Fruit fly (Drosophila melanogaster) whole organism, embryonic: ENCODE data around the gene TwdlF.

Source experiments
- Atf-2 ChIP-seq: fragments of 200-800 bp; sonication (Bioruptor generic); optimal IDR thresholded peaks from 2 replicates; lab custom pipeline; 2016; ENCODE audit warnings: missing biosample characterization, missing genetic modification characterization
- CG11093 ChIP-seq: fragments of 200-800 bp; sonication (Bioruptor generic); IDR thresholded peaks from 3 replicates; pipeline ENCODE4 v1.3.6; 2022; ENCODE audit warnings: missing biosample characterization, missing genetic modification characterization
- CG13424 ChIP-seq: fragments of 200-800 bp; sonication (Bioruptor generic); optimal IDR thresholded peaks from 2 replicates; lab custom pipeline; 2019; ENCODE audit warnings: missing biosample characterization, mild to moderate bottlenecking, missing genetic modification characterization, moderate library complexity
- CG30431 ChIP-seq: fragments of 200-800 bp; sonication (Bioruptor generic); optimal IDR thresholded peaks from 2 replicates; lab custom pipeline; 2017; ENCODE audit warnings: missing biosample characterization, missing genetic modification characterization
- CG6654 ChIP-seq: fragments of 200-800 bp; sonication (Bioruptor generic); optimal IDR thresholded peaks from 2 replicates; lab custom pipeline; 2017; ENCODE audit warnings: missing biosample characterization, mild to moderate bottlenecking, missing genetic modification characterization
- Camta ChIP-seq: fragments of 200-800 bp; sonication (Bioruptor generic); optimal IDR thresholded peaks from 2 replicates; lab custom pipeline; 2016; ENCODE audit warnings: missing biosample characterization, missing genetic modification characterization
- HLHmδ ChIP-seq: fragments of 200-800 bp; sonication (Bioruptor generic); optimal IDR thresholded peaks from 2 replicates; lab custom pipeline; 2018; ENCODE audit warnings: missing biosample characterization, mild to moderate bottlenecking, missing genetic modification characterization, moderate library complexity
- Opbp ChIP-seq: fragments of 200-800 bp; sonication (Bioruptor generic); IDR thresholded peaks from 3 replicates; pipeline ENCODE4 v1.3.6; 2022; ENCODE audit warnings: missing biosample characterization, missing genetic modification characterization; ENCODE audit not compliant: partially characterized antibody
- fd3F ChIP-seq: fragments of 200-800 bp; sonication (Bioruptor generic); optimal IDR thresholded peaks from 2 replicates; lab custom pipeline; 2018; ENCODE audit warnings: missing biosample characterization, mild to moderate bottlenecking, missing genetic modification characterization, moderate library complexity
- knrl ChIP-seq: fragments of 200-800 bp; sonication (Bioruptor generic); IDR thresholded peaks from 3 replicates; pipeline ENCODE4 v1.3.6; 2022; ENCODE audit warnings: missing biosample characterization, missing genetic modification characterization; ENCODE audit not compliant: partially characterized antibody
- ttk ChIP-seq: fragments of 200-800 bp; sonication (Bioruptor generic); IDR thresholded peaks from 2 replicates; pipeline ENCODE4 v2.1.2; 2022; ENCODE audit warnings: missing biosample characterization, missing genetic modification characterization

DNA sequence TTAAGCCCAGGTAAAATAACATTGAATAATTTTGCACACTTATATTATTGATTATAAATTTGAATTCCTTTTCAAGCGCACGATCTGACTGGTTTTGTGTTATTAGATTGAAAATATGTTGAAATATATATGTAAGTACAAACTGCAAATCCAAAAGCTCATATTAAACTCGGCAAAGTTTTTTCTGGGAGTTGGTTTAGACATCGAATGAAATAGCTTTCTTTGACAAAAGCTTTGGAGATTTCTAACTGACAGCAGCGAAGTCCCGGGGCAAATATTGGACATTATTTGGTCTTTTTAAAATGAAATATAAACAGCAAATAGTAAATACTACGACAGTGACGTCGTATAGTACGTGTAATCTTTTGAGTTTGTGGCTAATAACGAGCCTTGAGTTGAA is 4.4 kb downstream of the TwdlF start, which contains the start of gene TwdlG:
- TF ChIP-seq Camta (GFP tag; lab: Kevin White, UChicago), result no peak
- no peak for TF ChIP-seq knrl (GFP tag; lab: Robert Waterston, UW)
- TF ChIP-seq Atf-2 (GFP tag; lab: Kevin White, UChicago), result no peak
- no peak for TF ChIP-seq CG13424
- no peak for TF ChIP-seq CG6654 (GFP tag; lab: Kevin White, UChicago)
- no peak for TF ChIP-seq Opbp (GFP tag; lab: Robert Waterston, UW)
- no peak for TF ChIP-seq fd3F (GFP tag; lab: Kevin White, UChicago)
- no peak for TF ChIP-seq CG11093 (GFP tag; lab: Robert Waterston, UW)
- TF ChIP-seq CG30431 (GFP tag; lab: Kevin White, UChicago), result no peak
- TF ChIP-seq HLHmδ (GFP tag; lab: Kevin White, UChicago), result no peak
- TF ChIP-seq ttk (GFP tag; lab: Robert Waterston, UW), result no peak
